Worm (Caenorhabditis elegans) whole organism, L1 larva: ENCODE results near the gene cee-1.
A peak's percentile ranks its signal among the peaks of the same experiment; 100 is the strongest.

Experiments
- nhr-77 ChIP-seq: fragments of 150-350 bp; optimal IDR thresholded peaks from 2 replicates; lab custom pipeline; 2014; ENCODE audit warnings: missing biosample characterization, missing genetic modification characterization
- snu-23 ChIP-seq: sonication (generic microtip); optimal IDR thresholded peaks from 2 replicates; lab custom pipeline; 2016; ENCODE audit warnings: missing genetic modification characterization, missing compliant biosample characterization
- sup-37 ChIP-seq: fragments of 200-800 bp; sonication (Bioruptor generic); optimal IDR thresholded peaks from 2 replicates; lab custom pipeline; 2018; ENCODE audit warnings: mild to moderate bottlenecking, missing genetic modification characterization, missing compliant biosample characterization
- unc-30 ChIP-seq: sonication (generic microtip); optimal IDR thresholded peaks from 2 replicates; lab custom pipeline; 2017; ENCODE audit warnings: missing biosample characterization, missing genetic modification characterization
- unc-62 ChIP-seq: fragments of 150-350 bp; optimal IDR thresholded peaks from 2 replicates; lab custom pipeline; 2014; ENCODE audit warnings: missing biosample characterization, missing genetic modification reagents, missing genetic modification characterization
- unc-86 ChIP-seq: sonication (generic microtip); optimal IDR thresholded peaks from 2 replicates; lab custom pipeline; 2016; ENCODE audit warnings: missing genetic modification characterization, missing compliant biosample characterization

ce11 chrIII:4917960-4918712, 5.6 kb downstream of the cee-1 start, which contains the start of gene rpb-8:
- TF ChIP-seq nhr-77 (tag; lab: Kevin White, UChicago) (peak; percentile 20), unc-30 (tag; lab: Kevin White, UChicago) (no peak), unc-62 (GFP tag; lab: Kevin White, UChicago) (no peak), unc-86 (tag; lab: Kevin White, UChicago) (no peak), sup-37 (GFP tag; lab: Kevin White, UChicago) (no peak), snu-23 (peak; percentile 54)
